Worm (Caenorhabditis elegans) whole organism, L1 larva: ENCODE results near the gene Y113G7A.13.

Source experiments
- C34B4.2 ChIP-seq: sonication (generic microtip); optimal IDR thresholded peaks from 2 replicates; lab custom pipeline; 2017; ENCODE audit warnings: mild to moderate bottlenecking, missing genetic modification characterization, missing compliant biosample characterization
- F16B12.6 ChIP-seq: fragments of 150-350 bp; optimal IDR thresholded peaks from 2 replicates; lab custom pipeline; 2014; ENCODE audit warnings: missing biosample characterization, missing genetic modification characterization
- Y116A8C.19 ChIP-seq: sonication (generic microtip); optimal IDR thresholded peaks from 2 replicates; lab custom pipeline; 2016; ENCODE audit warnings: missing compliant biosample characterization, missing genetic modification characterization, borderline replicate concordance
- aha-1 ChIP-seq: fragments of 150-350 bp; optimal IDR thresholded peaks from 2 replicates; lab custom pipeline; 2014; ENCODE audit warnings: missing biosample characterization, missing genetic modification characterization
- aly-2 ChIP-seq: fragments of 150-350 bp; optimal IDR thresholded peaks from 2 replicates; lab custom pipeline; 2014; ENCODE audit warnings: missing biosample characterization, missing genetic modification characterization
- ceh-90 ChIP-seq: sonication (generic microtip); optimal IDR thresholded peaks from 2 replicates; lab custom pipeline; 2016; ENCODE audit warnings: missing genetic modification characterization, missing compliant biosample characterization
- ces-1 ChIP-seq: fragments of 150-350 bp; optimal IDR thresholded peaks from 2 replicates; lab custom pipeline; 2014; ENCODE audit warnings: missing biosample characterization, missing genetic modification reagents, missing genetic modification characterization
- dpl-1 ChIP-seq, 3 experiments: fragments of 150-350 bp in 2 of 3; sonication (generic microtip) in 1 of 3; optimal IDR thresholded peaks; 2 replicates each; lab custom pipeline; 2014 to 2017; ENCODE audit warnings: missing biosample characterization in 3 of 3, missing genetic modification characterization in 3 of 3, missing genetic modification reagents in 3 of 3
- efl-3 ChIP-seq: fragments of 200-800 bp; sonication (Bioruptor generic); optimal IDR thresholded peaks from 2 replicates; lab custom pipeline; 2018; ENCODE audit warnings: mild to moderate bottlenecking, missing genetic modification characterization, missing compliant biosample characterization
- egl-13 ChIP-seq: sonication (generic microtip); optimal IDR thresholded peaks from 2 replicates; lab custom pipeline; 2016; ENCODE audit warnings: missing genotype, missing genetic modification reagents, missing genetic modification characterization, missing compliant biosample characterization
- elt-2 ChIP-seq: sonication (generic microtip); optimal IDR thresholded peaks from 2 replicates; lab custom pipeline; 2016; ENCODE audit warnings: missing genetic modification characterization, mild to moderate bottlenecking, inconsistent platforms, missing compliant biosample characterization, missing genetic modification reagents
- fkh-10 ChIP-seq: sonication (generic microtip); optimal IDR thresholded peaks from 2 replicates; lab custom pipeline; 2017; ENCODE audit warnings: missing biosample characterization, missing genetic modification reagents, missing genetic modification characterization
- fkh-4 ChIP-seq: sonication (generic microtip); optimal IDR thresholded peaks from 2 replicates; lab custom pipeline; 2016; ENCODE audit warnings: missing compliant biosample characterization, missing genetic modification characterization, borderline replicate concordance
- fos-1 ChIP-seq: fragments of 150-350 bp; optimal IDR thresholded peaks from 2 replicates; lab custom pipeline; 2014; ENCODE audit warnings: missing biosample characterization, missing genetic modification characterization
- grh-1 ChIP-seq: fragments of 200-800 bp; sonication (Bioruptor generic); IDR thresholded peaks from 2 replicates; pipeline ENCODE4 v1.3.6; 2022; ENCODE audit warnings: missing genetic modification reagents, missing genetic modification characterization, missing compliant biosample characterization
- hlh-17 ChIP-seq: fragments of 200-800 bp; sonication (Bioruptor generic); optimal IDR thresholded peaks from 2 replicates; lab custom pipeline; 2018; ENCODE audit warnings: missing genetic modification characterization, mild to moderate bottlenecking, missing compliant biosample characterization, moderate library complexity, borderline replicate concordance
- hlh-4 ChIP-seq: sonication (generic microtip); optimal IDR thresholded peaks from 2 replicates; lab custom pipeline; 2016; ENCODE audit warnings: mild to moderate bottlenecking, missing genetic modification characterization, missing compliant biosample characterization
- hpl-2 ChIP-seq: fragments of 150-350 bp; optimal IDR thresholded peaks from 2 replicates; lab custom pipeline; 2014; ENCODE audit warnings: missing biosample characterization, missing genetic modification reagents, missing genetic modification characterization
- irx-1 ChIP-seq: sonication (generic microtip); optimal IDR thresholded peaks from 2 replicates; lab custom pipeline; 2016; ENCODE audit warnings: missing genetic modification characterization, missing compliant biosample characterization
- jun-1 ChIP-seq: fragments of 150-350 bp; optimal IDR thresholded peaks from 2 replicates; lab custom pipeline; 2014; ENCODE audit warnings: missing biosample characterization, missing genetic modification reagents, missing genetic modification characterization
- lin-14 ChIP-seq: fragments of 200-800 bp; sonication (Bioruptor generic); optimal IDR thresholded peaks from 2 replicates; lab custom pipeline; 2018; ENCODE audit warnings: mild to moderate bottlenecking, missing genetic modification characterization, moderate library complexity, missing compliant biosample characterization
- lin-15B ChIP-seq: fragments of 150-350 bp; sonication (generic microtip); optimal IDR thresholded peaks from 3 replicates; lab custom pipeline; 2014; ENCODE audit warnings: missing biosample characterization, missing genetic modification characterization
- lir-3 ChIP-seq: sonication (generic microtip); optimal IDR thresholded peaks from 2 replicates; lab custom pipeline; 2016; ENCODE audit warnings: mild to moderate bottlenecking, missing genetic modification characterization, moderate library complexity, missing compliant biosample characterization; ENCODE audit not compliant: poor library complexity
- lsy-2 ChIP-seq, 2 experiments: fragments of 150-350 bp; optimal IDR thresholded peaks; 2 replicates each; lab custom pipeline; 2014; ENCODE audit warnings: missing biosample characterization in 2 of 2, missing genetic modification characterization in 2 of 2
- mdl-1 ChIP-seq, 2 experiments: fragments of 150-350 bp; optimal IDR thresholded peaks; 2 replicates each; lab custom pipeline; 2014 to 2017; ENCODE audit warnings: missing biosample characterization in 2 of 2, missing genetic modification characterization in 2 of 2, inconsistent platforms in 1 of 2
- nhr-11 ChIP-seq: fragments of 150-350 bp; optimal IDR thresholded peaks from 2 replicates; lab custom pipeline; 2014; ENCODE audit warnings: missing biosample characterization, missing genetic modification characterization
- nhr-12 ChIP-seq: sonication (generic microtip); optimal IDR thresholded peaks from 2 replicates; lab custom pipeline; 2017; ENCODE audit warnings: missing biosample characterization, missing genetic modification characterization
- nhr-47 ChIP-seq: sonication (generic microtip); optimal IDR thresholded peaks from 2 replicates; lab custom pipeline; 2016; ENCODE audit warnings: mild to moderate bottlenecking, missing genetic modification characterization, moderate library complexity, missing compliant biosample characterization
- nhr-76 ChIP-seq: sonication (generic microtip); optimal IDR thresholded peaks from 2 replicates; lab custom pipeline; 2017; ENCODE audit warnings: missing biosample characterization, missing genetic modification characterization
- nhr-77 ChIP-seq: fragments of 150-350 bp; optimal IDR thresholded peaks from 2 replicates; lab custom pipeline; 2014; ENCODE audit warnings: missing biosample characterization, missing genetic modification characterization
- pax-3 ChIP-seq: fragments of 200-800 bp; sonication (Bioruptor generic); optimal IDR thresholded peaks from 2 replicates; lab custom pipeline; 2018; ENCODE audit warnings: mild to moderate bottlenecking, missing genetic modification characterization, moderate library complexity, missing compliant biosample characterization
- pqm-1 ChIP-seq: sonication (generic microtip); optimal IDR thresholded peaks from 3 replicates; lab custom pipeline; 2017; ENCODE audit warnings: missing biosample characterization, missing genetic modification characterization
- snpc-4 ChIP-seq: fragments of 150-350 bp; optimal IDR thresholded peaks from 2 replicates; lab custom pipeline; 2014; ENCODE audit warnings: missing biosample characterization, missing genetic modification characterization
- snu-23 ChIP-seq: sonication (generic microtip); optimal IDR thresholded peaks from 2 replicates; lab custom pipeline; 2016; ENCODE audit warnings: missing genetic modification characterization, missing compliant biosample characterization
- sox-4 ChIP-seq: sonication (generic microtip); optimal IDR thresholded peaks from 2 replicates; lab custom pipeline; 2016; ENCODE audit warnings: missing genetic modification characterization, missing compliant biosample characterization
- sup-37 ChIP-seq: fragments of 200-800 bp; sonication (Bioruptor generic); optimal IDR thresholded peaks from 2 replicates; lab custom pipeline; 2018; ENCODE audit warnings: mild to moderate bottlenecking, missing genetic modification characterization, missing compliant biosample characterization
- tbx-2 ChIP-seq: sonication (generic microtip); optimal IDR thresholded peaks from 2 replicates; lab custom pipeline; 2016; ENCODE audit warnings: missing genetic modification characterization, missing compliant biosample characterization
- tlp-1 ChIP-seq: fragments of 150-350 bp; optimal IDR thresholded peaks from 2 replicates; lab custom pipeline; 2014; ENCODE audit warnings: missing biosample characterization, missing genetic modification characterization
- unc-130 ChIP-seq: fragments of 150-350 bp; optimal IDR thresholded peaks from 2 replicates; lab custom pipeline; 2017; ENCODE audit warnings: missing biosample characterization, missing genetic modification characterization, inconsistent platforms
- unc-86 ChIP-seq: sonication (generic microtip); optimal IDR thresholded peaks from 2 replicates; lab custom pipeline; 2016; ENCODE audit warnings: missing genetic modification characterization, missing compliant biosample characterization
- unc-98 ChIP-seq: fragments of 200-800 bp; sonication (Bioruptor generic); IDR thresholded peaks from 2 replicates; pipeline ENCODE4 v1.3.6; 2022; ENCODE audit warnings: missing genetic modification characterization, missing compliant biosample characterization
- zag-1 ChIP-seq: fragments of 150-350 bp; optimal IDR thresholded peaks from 2 replicates; lab custom pipeline; 2014; ENCODE audit warnings: missing biosample characterization, missing genetic modification characterization
- ztf-4 ChIP-seq: fragments of 150-350 bp; optimal IDR thresholded peaks from 2 replicates; lab custom pipeline; 2014; ENCODE audit warnings: missing biosample characterization, missing genetic modification characterization

Gene Y113G7A.13

DNA sequence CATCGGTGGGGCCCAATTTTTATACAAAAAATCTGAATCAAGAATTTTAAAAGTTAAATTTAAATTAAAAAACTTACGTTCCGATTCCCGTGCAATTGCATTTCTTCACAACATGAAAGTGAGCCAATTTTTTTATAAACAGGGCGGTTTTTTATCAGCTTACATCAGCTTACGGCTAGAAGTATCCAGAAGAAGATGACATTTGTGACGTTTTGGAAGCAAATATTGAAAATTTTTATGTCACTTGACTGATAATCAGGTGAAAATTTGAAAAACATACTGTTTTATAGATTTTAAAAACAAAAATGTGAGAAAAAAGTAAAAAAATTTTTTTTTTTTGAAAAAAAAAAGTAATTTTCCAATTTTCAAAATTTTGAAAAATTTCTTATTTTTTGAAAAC, 12.7 kb upstream of the Y113G7A.13 start, which contains the start of gene Y113G7A.22:
Gene Y113G7A.22, minus strand, starts transcription at position 101 of the 400 bp plus-strand sequence.
- TF ChIP-seq sup-37 (GFP tag; lab: Kevin White, UChicago): no peak
- TF ChIP-seq mdl-1 (tag; optimal IDR thresholded peaks at IDR 0.05; lab: Kevin White, UChicago): no peak
- TF ChIP-seq, all 84 proteins: peak for 0

DNA sequence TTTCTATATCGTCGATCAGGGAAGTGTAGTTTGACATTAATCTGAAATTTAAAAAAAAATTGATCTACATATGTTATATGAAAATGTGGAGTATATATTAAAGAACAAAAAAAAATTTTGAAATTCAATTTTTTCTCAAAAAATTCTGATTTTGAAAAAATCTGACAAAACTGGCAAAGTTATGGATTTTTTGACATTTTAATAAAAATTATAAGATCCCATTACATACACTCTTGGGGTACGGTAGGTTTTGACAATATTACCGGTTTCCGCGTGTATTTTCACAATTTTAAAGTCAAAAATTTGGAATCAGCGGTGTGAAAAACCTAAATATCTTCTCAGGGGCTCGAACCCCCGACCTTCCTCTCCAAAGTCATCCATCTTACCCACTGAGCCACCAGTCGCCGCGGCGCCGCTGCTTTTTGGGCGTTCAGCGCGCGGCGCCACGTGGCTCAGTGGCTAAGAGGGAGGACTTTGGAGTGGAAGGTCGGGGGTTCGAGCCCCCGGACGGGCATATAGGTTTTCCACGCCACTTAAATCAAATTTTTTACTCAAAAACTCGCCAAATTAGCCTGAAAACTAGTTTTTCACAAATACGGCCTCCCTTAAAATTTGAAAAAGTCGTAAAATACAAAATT, 9.5 kb upstream of the Y113G7A.13 start, which contains the start of gene Y113G7A.14:
Gene Y113G7A.14, minus strand, starts transcription at position 51 of the 638 bp plus-strand sequence.
- no peak for TF ChIP-seq lsy-2 (tag; optimal IDR thresholded peaks at IDR 0.05; lab: Kevin White, UChicago)
- TF ChIP-seq zag-1 (tag; lab: Kevin White, UChicago): no peak
- TF ChIP-seq fkh-4 (tag; lab: Kevin White, UChicago): no peak
- TF ChIP-seq unc-130: no peak
- TF ChIP-seq unc-86: no peak
- no peak for TF ChIP-seq nhr-76 (tag; lab: Kevin White, UChicago)
- TF ChIP-seq Y116A8C.19 (tag; lab: Kevin White, UChicago): no peak
- TF ChIP-seq pqm-1: no peak
- no peak for TF ChIP-seq efl-3
- no peak for TF ChIP-seq tlp-1 (tag; lab: Kevin White, UChicago)
- no peak for TF ChIP-seq lir-3 (tag; lab: Kevin White, UChicago)
- no peak for TF ChIP-seq hpl-2 (GFP tag; lab: Kevin White, UChicago)
- TF ChIP-seq egl-13 (tag; lab: Kevin White, UChicago): no peak
- no peak for TF ChIP-seq nhr-11 (tag; lab: Kevin White, UChicago)
- TF ChIP-seq ceh-90 (tag; lab: Kevin White, UChicago): no peak
- TF ChIP-seq snpc-4: no peak
- TF ChIP-seq pax-3 (tag; lab: Kevin White, UChicago): no peak
- TF ChIP-seq dpl-1 (GFP tag; optimal IDR thresholded peaks at IDR 0.05; lab: Kevin White, UChicago): no peak
- no peak for TF ChIP-seq hlh-17 (GFP tag; lab: Kevin White, UChicago)
- TF ChIP-seq aha-1 (tag; lab: Kevin White, UChicago): no peak

DNA sequence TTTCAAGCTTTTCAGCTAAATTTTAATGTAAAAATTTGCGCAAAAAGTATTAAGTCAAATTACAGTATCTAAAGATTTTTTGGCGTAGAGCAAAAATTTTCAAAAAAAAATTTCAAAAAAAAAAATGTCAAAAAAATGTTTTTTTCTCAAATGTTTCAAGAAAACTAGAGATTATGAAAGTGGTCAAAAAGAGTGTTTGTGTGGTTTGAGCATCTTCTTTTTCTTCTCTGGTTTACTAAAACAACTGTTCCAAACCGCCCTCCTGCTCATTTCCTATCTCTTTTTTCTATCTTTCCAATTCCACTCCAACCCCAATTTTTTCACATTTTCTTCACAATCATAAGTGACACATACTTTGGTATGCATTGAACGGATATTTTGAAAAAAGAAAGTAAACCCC, 5.7 kb upstream of the Y113G7A.13 start, which contains the start of gene Y113G7A.12:
Gene Y113G7A.12, plus strand, starts transcription at position 301 of the 400 bp plus-strand sequence.
- TF ChIP-seq hlh-4 (no peak), ztf-4 (tag; lab: Kevin White, UChicago) (no peak), pqm-1 (no peak), F16B12.6 (tag; lab: Kevin White, UChicago) (no peak), nhr-12 (tag; lab: Kevin White, UChicago) (no peak), elt-2 (no peak), fos-1 (tag; lab: Kevin White, UChicago) (no peak), nhr-47 (tag; lab: Kevin White, UChicago) (no peak)

DNA sequence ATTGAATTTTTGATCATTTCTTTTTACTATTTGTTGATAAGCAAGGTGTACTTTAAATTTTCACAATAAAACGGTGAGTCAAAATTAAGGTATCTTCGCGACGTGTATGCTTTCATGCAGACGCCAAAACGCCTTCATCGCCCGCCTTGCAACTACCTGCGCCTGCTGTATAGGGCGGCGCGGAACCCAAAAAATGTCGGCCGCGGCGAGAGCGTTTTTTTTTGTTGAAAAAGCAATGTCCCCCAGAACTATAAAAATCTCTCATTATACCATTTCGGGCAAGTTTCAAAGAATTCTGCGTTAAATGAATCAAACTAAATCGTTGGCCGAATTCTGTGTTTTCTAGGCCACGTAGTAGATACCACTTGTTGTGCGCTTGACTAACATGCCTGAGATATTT, 4.3 kb upstream of the Y113G7A.13 start:
- TF ChIP-seq snpc-4: peak; percentile 7
- TF ChIP-seq lin-15B (tag; lab: Kevin White, UChicago): no peak

DNA sequence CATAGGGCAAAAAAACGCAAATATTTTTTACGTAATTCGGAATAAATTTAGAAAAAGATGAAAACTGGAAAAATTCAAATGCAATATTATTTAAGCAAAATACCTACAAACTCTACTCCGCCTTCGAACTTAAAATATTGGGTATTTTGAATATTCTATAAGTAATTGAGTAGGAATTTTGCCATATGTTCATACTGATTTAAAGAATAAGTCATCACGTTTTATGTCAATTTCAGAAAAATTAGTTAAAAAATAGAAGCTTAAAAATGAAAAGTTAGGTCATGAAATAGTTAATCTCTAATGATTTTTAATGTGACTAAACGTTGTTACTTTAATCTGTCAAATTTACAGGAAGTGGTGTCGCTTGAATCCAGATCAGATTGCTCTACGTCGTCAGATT, 3.4 kb downstream of the Y113G7A.13 start, which contains the start of gene F19B2.7:
Gene F19B2.7, plus strand, starts transcription at position 301 of the 400 bp plus-strand sequence.
- TF ChIP-seq lin-14 (GFP tag; lab: Kevin White, UChicago) (no peak), snu-23 (GFP tag; lab: Kevin White, UChicago) (no peak), hlh-17 (GFP tag; lab: Kevin White, UChicago) (no peak), jun-1 (no peak), unc-86 (no peak), irx-1 (tag; lab: Kevin White, UChicago) (no peak), C34B4.2 (tag; lab: Kevin White, UChicago) (no peak), unc-98 (GFP tag; lab: Robert Waterston, UW) (no peak), elt-2 (no peak), lir-3 (tag; lab: Kevin White, UChicago) (no peak), aly-2 (no peak), hpl-2 (GFP tag; lab: Kevin White, UChicago) (no peak), lin-15B (tag; lab: Kevin White, UChicago) (no peak), ces-1 (GFP tag; lab: Kevin White, UChicago) (no peak), nhr-77 (tag; lab: Kevin White, UChicago) (no peak), nhr-47 (tag; lab: Kevin White, UChicago) (no peak), sox-4 (tag; lab: Kevin White, UChicago) (no peak), grh-1 (no peak), fkh-10 (GFP tag; lab: Kevin White, UChicago) (no peak), tbx-2 (no peak)
- TF ChIP-seq, all 84 proteins: peak for 0
